Fruit fly (Drosophila melanogaster) whole organism, embryonic: ENCODE data around the gene CG7183.

Experiments used
- Adf1 ChIP-seq: fragments of 200-800 bp; sonication (Bioruptor generic); IDR thresholded peaks from 2 replicates; pipeline ENCODE4 v1.3.6; 2022; ENCODE audit warnings: missing biosample characterization, missing genetic modification characterization
- Atf3 ChIP-seq: fragments of 200-800 bp; sonication (Bioruptor generic); optimal IDR thresholded peaks from 3 replicates; lab custom pipeline; 2016; ENCODE audit warnings: missing biosample characterization, missing genetic modification characterization
- CG10274 ChIP-seq: fragments of 200-800 bp; sonication (Bioruptor generic); optimal IDR thresholded peaks from 3 replicates; lab custom pipeline; 2017; ENCODE audit warnings: missing biosample characterization, mild to moderate bottlenecking, missing genetic modification characterization
- CG10654 ChIP-seq: fragments of 200-800 bp; sonication (Bioruptor generic); optimal IDR thresholded peaks from 2 replicates; lab custom pipeline; 2016; ENCODE audit warnings: missing biosample characterization, missing genetic modification characterization
- CG12744 ChIP-seq: fragments of 200-800 bp; sonication (Bioruptor generic); optimal IDR thresholded peaks from 2 replicates; lab custom pipeline; 2016; ENCODE audit warnings: missing biosample characterization, missing genetic modification characterization
- CG13287 ChIP-seq: fragments of 200-800 bp; sonication (Bioruptor generic); IDR thresholded peaks from 2 replicates; pipeline ENCODE4 v1.3.6; 2022; ENCODE audit warnings: missing biosample characterization, missing genetic modification characterization; ENCODE audit not compliant: partially characterized antibody
- CG14014 ChIP-seq: fragments of 200-800 bp; sonication (Bioruptor generic); IDR thresholded peaks from 2 replicates; pipeline ENCODE4 v1.3.6; 2022; ENCODE audit warnings: missing biosample characterization, missing genetic modification characterization
- CG14710 ChIP-seq: fragments of 200-800 bp; sonication (Bioruptor generic); optimal IDR thresholded peaks from 3 replicates; lab custom pipeline; 2019; ENCODE audit warnings: missing biosample characterization, mild to moderate bottlenecking, missing genetic modification characterization, moderate library complexity
- CG14965 ChIP-seq: fragments of 200-800 bp; sonication (Bioruptor generic); optimal IDR thresholded peaks from 2 replicates; lab custom pipeline; 2016; ENCODE audit warnings: missing biosample characterization, missing genetic modification characterization, borderline replicate concordance
- CG16813 ChIP-seq: fragments of 200-800 bp; sonication (Bioruptor generic); IDR thresholded peaks from 3 replicates; pipeline ENCODE4 v1.3.6; 2022; ENCODE audit warnings: missing biosample characterization, missing genetic modification characterization; ENCODE audit not compliant: partially characterized antibody
- CG17829 ChIP-seq: fragments of 200-800 bp; optimal IDR thresholded peaks from 2 replicates; lab custom pipeline; 2019; ENCODE audit warnings: missing biosample characterization, mild to moderate bottlenecking, missing genetic modification characterization, moderate library complexity
- CG17912 ChIP-seq: fragments of 200-800 bp; sonication (Bioruptor generic); optimal IDR thresholded peaks from 2 replicates; lab custom pipeline; 2018; ENCODE audit warnings: missing biosample characterization, mild to moderate bottlenecking, missing genetic modification characterization
- CG2129 ChIP-seq: fragments of 200-800 bp; sonication (Bioruptor generic); IDR thresholded peaks from 2 replicates; pipeline ENCODE4 v1.3.6; 2022; ENCODE audit warnings: missing biosample characterization, missing genetic modification characterization; ENCODE audit not compliant: partially characterized antibody
- CG31388 ChIP-seq: fragments of 200-800 bp; sonication (Bioruptor generic); optimal IDR thresholded peaks from 2 replicates; lab custom pipeline; 2016; ENCODE audit warnings: missing biosample characterization, missing genetic modification characterization
- CG3163 ChIP-seq: fragments of 200-800 bp; sonication (Bioruptor generic); optimal IDR thresholded peaks from 3 replicates; lab custom pipeline; 2016; ENCODE audit warnings: missing biosample characterization, missing genetic modification characterization
- CG33557 ChIP-seq: fragments of 200-800 bp; sonication (Bioruptor generic); optimal IDR thresholded peaks from 2 replicates; lab custom pipeline; 2019; ENCODE audit warnings: missing biosample characterization, mild to moderate bottlenecking, missing genetic modification characterization, moderate library complexity
- CG34422 ChIP-seq: fragments of 200-800 bp; sonication (Bioruptor generic); IDR thresholded peaks from 3 replicates; pipeline ENCODE4 v1.3.6; 2022; ENCODE audit warnings: missing biosample characterization, missing genetic modification characterization
- CG4424 ChIP-seq: fragments of 200-800 bp; sonication (Bioruptor generic); optimal IDR thresholded peaks from 3 replicates; lab custom pipeline; 2016; ENCODE audit warnings: missing biosample characterization, missing genetic modification characterization
- CG4820 ChIP-seq: fragments of 200-800 bp; sonication (Bioruptor generic); optimal IDR thresholded peaks from 3 replicates; lab custom pipeline; 2016; ENCODE audit warnings: missing biosample characterization, missing genetic modification characterization
- CG6175 ChIP-seq: fragments of 200-800 bp; sonication (Bioruptor generic); IDR thresholded peaks from 3 replicates; pipeline ENCODE4 v1.3.6; 2022; ENCODE audit warnings: missing biosample characterization, missing genetic modification characterization
- CG6272 ChIP-seq: fragments of 200-800 bp; sonication (Bioruptor generic); IDR thresholded peaks from 2 replicates; pipeline ENCODE4 v1.3.6; 2022; ENCODE audit warnings: missing biosample characterization, missing genetic modification characterization
- CG6689 ChIP-seq: fragments of 200-800 bp; sonication (Bioruptor generic); IDR thresholded peaks from 2 replicates; pipeline ENCODE4 v1.3.6; 2022; ENCODE audit warnings: missing biosample characterization, missing genetic modification characterization
- CG8765 ChIP-seq: fragments of 200-800 bp; sonication (Bioruptor generic); IDR thresholded peaks from 2 replicates; pipeline ENCODE4 v1.3.6; 2022; ENCODE audit warnings: missing biosample characterization, missing genetic modification characterization
- CHES-1-like ChIP-seq: fragments of 200-800 bp; sonication (Bioruptor generic); optimal IDR thresholded peaks from 2 replicates; lab custom pipeline; 2016; ENCODE audit warnings: missing biosample characterization, missing genetic modification characterization
- E2f1 ChIP-seq: fragments of 200-800 bp; sonication (Bioruptor generic); IDR thresholded peaks from 2 replicates; pipeline ENCODE4 v1.3.6; 2022; ENCODE audit warnings: missing biosample characterization, missing genetic modification characterization
- Elba2 ChIP-seq: fragments of 200-800 bp; sonication (Bioruptor generic); optimal IDR thresholded peaks from 3 replicates; lab custom pipeline; 2016; ENCODE audit warnings: missing biosample characterization, missing genetic modification characterization
- H2.0 ChIP-seq: fragments of 200-800 bp; sonication (Bioruptor generic); IDR thresholded peaks from 2 replicates; pipeline ENCODE4 v1.3.6; 2022; ENCODE audit warnings: missing biosample characterization, missing genetic modification characterization
- HLH4C ChIP-seq: fragments of 200-800 bp; sonication (Bioruptor generic); IDR thresholded peaks from 3 replicates; pipeline ENCODE4 v1.3.6; 2022; ENCODE audit warnings: missing biosample characterization, missing genetic modification characterization; ENCODE audit not compliant: partially characterized antibody
- HLHmδ ChIP-seq: fragments of 200-800 bp; sonication (Bioruptor generic); optimal IDR thresholded peaks from 2 replicates; lab custom pipeline; 2018; ENCODE audit warnings: missing biosample characterization, mild to moderate bottlenecking, missing genetic modification characterization, moderate library complexity
- Hand ChIP-seq: fragments of 200-800 bp; sonication (Bioruptor generic); optimal IDR thresholded peaks from 2 replicates; lab custom pipeline; 2017; ENCODE audit warnings: mild to moderate bottlenecking, missing biosample characterization, missing genetic modification reagents, missing genetic modification characterization
- Lhr ChIP-seq: fragments of 200-800 bp; sonication (Bioruptor generic); optimal IDR thresholded peaks from 3 replicates; lab custom pipeline; 2017; ENCODE audit warnings: mild to moderate bottlenecking, missing biosample characterization, missing genetic modification reagents, missing genetic modification characterization
- MESR4 ChIP-seq: fragments of 200-800 bp; sonication (Bioruptor generic); optimal IDR thresholded peaks from 2 replicates; lab custom pipeline; 2018; ENCODE audit warnings: missing biosample characterization, mild to moderate bottlenecking, missing genetic modification characterization, moderate library complexity
- Rx ChIP-seq: fragments of 200-800 bp; sonication (Bioruptor generic); IDR thresholded peaks from 2 replicates; pipeline ENCODE4 v1.3.6; 2022; ENCODE audit warnings: missing biosample characterization, missing genetic modification characterization
- Sox100B ChIP-seq: fragments of 200-800 bp; sonication (Bioruptor generic); optimal IDR thresholded peaks from 3 replicates; lab custom pipeline; 2018; ENCODE audit warnings: missing biosample characterization, mild to moderate bottlenecking, missing genetic modification characterization
- YL-1 ChIP-seq: fragments of 200-800 bp; sonication (Bioruptor generic); optimal IDR thresholded peaks from 3 replicates; lab custom pipeline; 2017; ENCODE audit warnings: missing biosample characterization, mild to moderate bottlenecking, missing genetic modification characterization
- cas ChIP-seq: fragments of 200-800 bp; sonication (Bioruptor generic); IDR thresholded peaks from 2 replicates; pipeline ENCODE4 v1.3.6; 2022; ENCODE audit warnings: missing biosample characterization, missing genetic modification characterization
- chinmo ChIP-seq: fragments of 200-800 bp; sonication (Bioruptor generic); IDR thresholded peaks from 4 replicates; pipeline ENCODE4 v1.3.6; 2022; ENCODE audit warnings: missing biosample characterization, missing genetic modification characterization; ENCODE audit not compliant: partially characterized antibody
- dpn ChIP-seq, 2 experiments: fragments of 200-800 bp; sonication (Bioruptor generic); optimal IDR thresholded peaks; 3 replicates each; lab custom pipeline; 2016; ENCODE audit warnings: missing biosample characterization in 2 of 2, missing genetic modification characterization in 2 of 2
- emc ChIP-seq: fragments of 200-800 bp; sonication (Bioruptor generic); optimal IDR thresholded peaks from 2 replicates; lab custom pipeline; 2016; ENCODE audit warnings: missing biosample characterization, missing genetic modification characterization
- gro ChIP-seq: fragments of 200-800 bp; sonication (Bioruptor generic); optimal IDR thresholded peaks from 2 replicates; lab custom pipeline; 2016; ENCODE audit warnings: missing biosample characterization, missing genetic modification characterization
- hb ChIP-seq: fragments of 200-800 bp; sonication (Bioruptor generic); IDR thresholded peaks from 3 replicates; pipeline ENCODE4 v1.3.6; 2022; ENCODE audit warnings: missing biosample characterization, missing genetic modification characterization; ENCODE audit not compliant: partially characterized antibody
- ken ChIP-seq: fragments of 200-800 bp; sonication (Bioruptor generic); IDR thresholded peaks from 3 replicates; pipeline ENCODE4 v1.3.6; 2022; ENCODE audit warnings: missing biosample characterization, missing genetic modification characterization
- klu ChIP-seq: fragments of 200-800 bp; sonication (Bioruptor generic); IDR thresholded peaks from 2 replicates; pipeline ENCODE4 v1.3.6; 2022; ENCODE audit warnings: missing biosample characterization, missing genetic modification characterization
- pum ChIP-seq: fragments of 200-800 bp; sonication (Bioruptor generic); optimal IDR thresholded peaks from 2 replicates; lab custom pipeline; 2016; ENCODE audit warnings: missing biosample characterization, missing genetic modification characterization
- seq ChIP-seq: fragments of 200-800 bp; sonication (Bioruptor generic); IDR thresholded peaks from 2 replicates; pipeline ENCODE4 v1.3.6; 2022; ENCODE audit warnings: missing biosample characterization, missing genetic modification characterization
- sima ChIP-seq: fragments of 200-800 bp; sonication (Bioruptor generic); optimal IDR thresholded peaks from 2 replicates; lab custom pipeline; 2016; ENCODE audit warnings: missing biosample characterization, missing genetic modification characterization
- sisA ChIP-seq: fragments of 200-800 bp; sonication (Bioruptor generic); IDR thresholded peaks from 2 replicates; pipeline ENCODE4 v1.3.6; 2022; ENCODE audit warnings: missing biosample characterization, missing genetic modification characterization
- stwl ChIP-seq: fragments of 200-800 bp; sonication (Bioruptor generic); optimal IDR thresholded peaks from 3 replicates; lab custom pipeline; 2018; ENCODE audit warnings: missing biosample characterization, mild to moderate bottlenecking, missing genetic modification characterization, moderate library complexity
- tup ChIP-seq: fragments of 200-800 bp; sonication (Bioruptor generic); optimal IDR thresholded peaks from 2 replicates; lab custom pipeline; 2016; ENCODE audit warnings: missing biosample characterization, mild to moderate bottlenecking, missing genetic modification characterization, moderate library complexity
- z ChIP-seq: fragments of 200-800 bp; sonication (Bioruptor generic); IDR thresholded peaks from 3 replicates; pipeline ENCODE4 v1.3.6; 2022; ENCODE audit warnings: missing biosample characterization, missing genetic modification characterization
- zen ChIP-seq: fragments of 200-800 bp; sonication (Bioruptor generic); optimal IDR thresholded peaks from 3 replicates; lab custom pipeline; 2018; ENCODE audit warnings: missing biosample characterization, mild to moderate bottlenecking, missing genetic modification characterization, moderate library complexity

Gene CG7183

DNA sequence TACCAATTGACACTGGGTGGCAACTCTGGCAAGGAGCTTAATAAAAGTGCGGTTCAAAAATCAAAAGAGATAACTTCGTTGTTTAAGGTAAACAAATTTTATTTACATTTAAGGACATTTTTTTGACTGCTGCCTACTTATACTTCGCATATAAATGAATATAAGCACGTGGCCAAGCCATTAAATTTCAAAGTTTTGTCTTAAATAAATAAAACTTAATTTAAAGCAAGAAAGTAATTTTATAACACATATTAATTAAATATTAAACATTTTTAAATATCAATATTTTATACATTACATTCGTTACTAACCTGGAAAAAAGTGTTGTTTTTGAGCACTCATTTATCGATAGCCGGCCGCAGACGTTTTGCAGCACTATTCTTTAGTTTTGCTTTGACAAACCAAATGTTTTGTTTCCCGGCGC, 31.8 kb downstream of the CG7183 start, which contains the start of the genes CG12321 and MED17 (continued):
- TF ChIP-seq CG6272 (GFP tag; lab: Robert Waterston, UW): peak; percentile 86
- TF ChIP-seq CG4820 (GFP tag; lab: Kevin White, UChicago): peak; percentile 89
- peak; percentile 55 for TF ChIP-seq Elba2 (GFP tag; lab: Kevin White, UChicago)
- TF ChIP-seq CG6175 (GFP tag; lab: Robert Waterston, UW): peak; percentile 79; the same call in 2 of the 3 replicates
- peak; percentile 55 for TF ChIP-seq Lhr (GFP tag; lab: Kevin White, UChicago)
- TF ChIP-seq chinmo: no peak
- TF ChIP-seq CG2129 (GFP tag; lab: Robert Waterston, UW): no peak
- peak; percentile 83 for TF ChIP-seq CG17829 (tag; lab: Kevin White, UChicago)
- TF ChIP-seq gro: no peak
- TF ChIP-seq ken (GFP tag; lab: Robert Waterston, UW): peak; percentile 88
- peak; percentile 49 for TF ChIP-seq CG12744 (GFP tag; lab: Kevin White, UChicago)
- TF ChIP-seq sima (GFP tag; lab: Kevin White, UChicago): no peak
- TF ChIP-seq zen (tag; lab: Kevin White, UChicago): peak; percentile 87
- TF ChIP-seq H2.0: peak; percentile 81
- TF ChIP-seq emc: no peak
- TF ChIP-seq CG31388 (GFP tag; lab: Kevin White, UChicago): peak; percentile 82
- no peak for TF ChIP-seq HLH4C (GFP tag; lab: Robert Waterston, UW)
- TF ChIP-seq CHES-1-like (GFP tag; lab: Kevin White, UChicago): peak; percentile 71
- peak; percentile 43 for TF ChIP-seq CG17912 (GFP tag; lab: Kevin White, UChicago)
- peak; percentile 92 for TF ChIP-seq CG14710 (tag; lab: Kevin White, UChicago)
- peak; percentile 91 for TF ChIP-seq klu (GFP tag; lab: Robert Waterston, UW)
- peak; percentile 91 for TF ChIP-seq CG4424 (GFP tag; lab: Kevin White, UChicago)
- TF ChIP-seq E2f1 (GFP tag; lab: Robert Waterston, UW): peak; percentile 88
- no peak for TF ChIP-seq z
- TF ChIP-seq sisA (GFP tag; lab: Robert Waterston, UW): peak; percentile 90
- TF ChIP-seq Adf1 (GFP tag; lab: Robert Waterston, UW): peak; percentile 49
- TF ChIP-seq YL-1 (GFP tag; lab: Kevin White, UChicago): peak; percentile 84
- peak; percentile 87 for TF ChIP-seq CG14014
- TF ChIP-seq HLHmδ (GFP tag; lab: Kevin White, UChicago): no peak
- TF ChIP-seq stwl (tag; lab: Kevin White, UChicago): peak; percentile 75
- TF ChIP-seq CG16813 (GFP tag; lab: Robert Waterston, UW): peak; percentile 42; the same call in 1 of the 3 replicates
- TF ChIP-seq cas (GFP tag; lab: Robert Waterston, UW): peak; percentile 83
- peak; percentile 87 for TF ChIP-seq CG10654 (GFP tag; lab: Kevin White, UChicago)
- peak; percentile 88 for TF ChIP-seq Sox100B
- peak; percentile 31 for TF ChIP-seq pum (GFP tag; lab: Kevin White, UChicago)
- TF ChIP-seq seq (GFP tag; lab: Robert Waterston, UW): peak; percentile 75
- no peak for TF ChIP-seq CG13287 (GFP tag; lab: Robert Waterston, UW)
- TF ChIP-seq CG33557 (GFP tag; lab: Kevin White, UChicago): peak; percentile 72
- TF ChIP-seq Rx (GFP tag; lab: Robert Waterston, UW): peak; percentile 80
- TF ChIP-seq Atf3: peak; percentile 22
- TF ChIP-seq MESR4 (GFP tag; lab: Kevin White, UChicago): no peak
- peak; percentile 54 for TF ChIP-seq CG10274 (GFP tag; lab: Kevin White, UChicago)
- peak; percentile 46 for TF ChIP-seq CG8765 (GFP tag; lab: Robert Waterston, UW)
- TF ChIP-seq CG14965 (GFP tag; lab: Kevin White, UChicago): no peak
- TF ChIP-seq CG34422 (GFP tag; lab: Robert Waterston, UW): peak; percentile 89
- peak; percentile 67 for TF ChIP-seq Hand (GFP tag; lab: Kevin White, UChicago)
- TF ChIP-seq tup (GFP tag; lab: Kevin White, UChicago): peak; percentile 71
- TF ChIP-seq dpn (GFP tag; optimal IDR thresholded peaks at IDR 0.05; lab: Kevin White, UChicago): peak; percentile 66 to 93
- peak; percentile 81 for TF ChIP-seq CG6689 (GFP tag; lab: Robert Waterston, UW)
- TF ChIP-seq hb (GFP tag; lab: Robert Waterston, UW): no peak
- peak; percentile 41 for TF ChIP-seq CG3163 (GFP tag; lab: Kevin White, UChicago)
